Worm (Caenorhabditis elegans): Measurements from ENCODE around the gene Y39A1A.24.
A peak's percentile ranks its signal among the peaks of the same experiment; 100 is the strongest.

Y39A1A.24 gene

DNA sequence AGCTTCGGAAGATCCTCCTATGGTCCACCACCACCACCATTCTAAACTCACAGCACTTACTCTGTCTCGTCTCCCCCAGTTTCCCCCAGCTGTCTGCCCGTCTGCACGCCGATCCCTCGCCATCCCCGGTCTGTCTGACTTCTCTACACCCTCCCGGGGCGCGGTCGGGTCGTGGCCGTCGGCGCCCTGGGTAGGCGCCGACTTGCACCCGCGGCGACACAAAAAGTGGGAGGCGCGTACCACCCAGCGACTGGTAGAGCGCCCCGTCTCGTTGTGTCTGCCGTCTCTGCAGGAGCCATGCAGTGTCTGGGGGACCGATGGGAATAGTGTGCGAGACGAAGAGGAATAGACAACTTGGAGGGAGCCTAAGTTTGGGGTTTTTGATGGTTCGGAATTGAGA lies 21.6 kb downstream of the Y39A1A.24 start (continued):
- peak in 1 of 2 experiments; percentile 80 for TF ChIP-seq mdl-1 (tag; optimal IDR thresholded peaks at IDR 0.05)
- TF ChIP-seq nhr-12 (tag; optimal IDR thresholded peaks at IDR 0.05) = no peak
- no peak for TF ChIP-seq Y116A8C.19 (tag; optimal IDR thresholded peaks at IDR 0.05; ENCODE audit: borderline replicate concordance)
- peak; percentile 27 for TF ChIP-seq lin-15B (tag; optimal IDR thresholded peaks at IDR 0.05)
- no peak for TF ChIP-seq ama-1 (optimal IDR thresholded peaks at IDR 0.05)
- TF ChIP-seq blmp-1 (tag; optimal IDR thresholded peaks at IDR 0.05) = peak; percentile 59
- TF ChIP-seq nhr-237 (tag; optimal IDR thresholded peaks at IDR 0.05) = peak; percentile 7
- TF ChIP-seq hpl-2 (GFP tag; optimal IDR thresholded peaks at IDR 0.05) = no peak
- peak; percentile 36 for TF ChIP-seq unc-30 (tag; optimal IDR thresholded peaks at IDR 0.05)
- TF ChIP-seq nhr-71 (tag; optimal IDR thresholded peaks at IDR 0.05) = peak; percentile 94
- peak; percentile 85 for TF ChIP-seq mef-2 (tag; optimal IDR thresholded peaks at IDR 0.05)
- peak; percentile 83 for TF ChIP-seq nhr-19 (GFP tag; conservative IDR thresholded peaks at IDR 0.05)
- TF ChIP-seq ces-1 (GFP tag; optimal IDR thresholded peaks at IDR 0.05) = no peak
- no peak for TF ChIP-seq unc-62 (GFP tag; optimal IDR thresholded peaks at IDR 0.05)
- TF ChIP-seq ceh-88 (GFP tag; IDR thresholded peaks at IDR 0.05) = peak; percentile 52; the same call in 1 of the 2 replicates
- peak; percentile 96 for TF ChIP-seq nhr-85 (tag)
- TF ChIP-seq fkh-4 (tag; optimal IDR thresholded peaks at IDR 0.05; ENCODE audit: borderline replicate concordance) = no peak
- peak; percentile 74 for TF ChIP-seq mab-9 (GFP tag; IDR thresholded peaks at IDR 0.05)
- peak; percentile 68 for TF ChIP-seq nhr-11 (tag; optimal IDR thresholded peaks at IDR 0.05)
- peak; percentile 86 for TF ChIP-seq xbp-1 (tag; optimal IDR thresholded peaks at IDR 0.05)
- TF ChIP-seq unc-130 (tag; optimal IDR thresholded peaks at IDR 0.05) = no peak
- TF ChIP-seq pax-3 (tag; optimal IDR thresholded peaks at IDR 0.05) = peak; percentile 68
- TF ChIP-seq dsc-1 (tag; optimal IDR thresholded peaks at IDR 0.05) = peak; percentile 79
- peak; percentile 98 for TF ChIP-seq ceh-8 (GFP tag; optimal IDR thresholded peaks at IDR 0.05)
- no peak for TF ChIP-seq C34B4.2 (tag; optimal IDR thresholded peaks at IDR 0.05)
- peak; percentile 72 for TF ChIP-seq zip-4 (GFP tag; optimal IDR thresholded peaks at IDR 0.05)
- peak; percentile 91 for TF ChIP-seq aha-1 (tag; optimal IDR thresholded peaks at IDR 0.05)
- TF ChIP-seq nhr-77 (tag; optimal IDR thresholded peaks at IDR 0.05) = peak; percentile 74
- TF ChIP-seq unc-98 (GFP tag; IDR thresholded peaks at IDR 0.05) = peak; percentile 59
- peak; percentile 57 for TF ChIP-seq sox-4 (tag; optimal IDR thresholded peaks at IDR 0.05)
- no peak for TF ChIP-seq alr-1 (tag; optimal IDR thresholded peaks at IDR 0.05; ENCODE audit: borderline replicate concordance)
- peak; percentile 54 for TF ChIP-seq C04F5.9 (tag; optimal IDR thresholded peaks at IDR 0.05)
- TF ChIP-seq lin-13 (GFP tag; optimal IDR thresholded peaks at IDR 0.05) = peak; percentile 87
- peak; percentile 20 for TF ChIP-seq lin-39 (tag; optimal IDR thresholded peaks at IDR 0.05)
- TF ChIP-seq tbx-2 (tag; optimal IDR thresholded peaks at IDR 0.05) = peak; percentile 91
- no peak for TF ChIP-seq efl-3 (GFP tag; optimal IDR thresholded peaks at IDR 0.05)
- peak; percentile 75 to 82 for TF ChIP-seq efl-1 (optimal IDR thresholded peaks at IDR 0.05)
- peak in 1 of 2 experiments; percentile 61 for TF ChIP-seq efl-1 (GFP tag; optimal IDR thresholded peaks at IDR 0.05 in 1 of 2)
- peak; percentile 60 to 75 for TF ChIP-seq egl-27 (tag; optimal IDR thresholded peaks at IDR 0.05)
- no peak for TF ChIP-seq zag-1 (tag; optimal IDR thresholded peaks at IDR 0.05)
- no peak for TF ChIP-seq nhr-84 (tag; optimal IDR thresholded peaks at IDR 0.05)
- TF ChIP-seq skn-1 (tag; optimal IDR thresholded peaks at IDR 0.05) = peak; percentile 67
- peak; percentile 7 for TF ChIP-seq pqm-1 (tag; optimal IDR thresholded peaks at IDR 0.05)
- TF ChIP-seq F16B12.6 (tag; optimal IDR thresholded peaks at IDR 0.05) = peak; percentile 64
- TF ChIP-seq nhr-28 (tag; optimal IDR thresholded peaks at IDR 0.05) = no peak
- no peak for TF ChIP-seq sptf-1 (tag; optimal IDR thresholded peaks at IDR 0.05)
- TF ChIP-seq grh-1 (GFP tag; IDR thresholded peaks at IDR 0.05) = peak; percentile 86
- no peak for TF ChIP-seq tlp-1 (tag; optimal IDR thresholded peaks at IDR 0.05)
- TF ChIP-seq vab-15 (tag; optimal IDR thresholded peaks at IDR 0.05) = no peak
- peak; percentile 51 for TF ChIP-seq sup-37 (GFP tag; optimal IDR thresholded peaks at IDR 0.05)
- peak; percentile 78 for TF ChIP-seq C16A3.4 (tag; optimal IDR thresholded peaks at IDR 0.05)
- peak; percentile 92 for TF ChIP-seq nhr-47 (tag; optimal IDR thresholded peaks at IDR 0.05)
- peak; percentile 46 for TF ChIP-seq fos-1 (tag; optimal IDR thresholded peaks at IDR 0.05)
- TF ChIP-seq rnt-1 (tag; optimal IDR thresholded peaks at IDR 0.05) = peak; percentile 88
- peak; percentile 77 for TF ChIP-seq snpc-4 (tag; optimal IDR thresholded peaks at IDR 0.05)
